Fruit fly (Drosophila melanogaster): Measurements from ENCODE around the gene CG6028.

The CG6028 gene

dm6 chr3R:22003508-22003907 lies 21.8 kb downstream of the CG6028 start:
- TF ChIP-seq CTCF (optimal IDR thresholded peaks at IDR 0.05) (no peak), CG8478 (optimal IDR thresholded peaks at IDR 0.05) (no peak)

dm6 chr3R:21999641-22000040 lies 25.7 kb downstream of the CG6028 start:
- TF ChIP-seq CG8478 (optimal IDR thresholded peaks at IDR 0.05) (no peak), CTCF (optimal IDR thresholded peaks at IDR 0.05) (no peak)

- TF ChIP-seq CTCF (optimal IDR thresholded peaks at IDR 0.05) (no peak), CG8478 (optimal IDR thresholded peaks at IDR 0.05) (no peak)
Measured at dm6 chr3R:21998877-21999276, 26.4 kb downstream of the CG6028 start.

dm6 chr3R:21992909-21993308 lies 32.4 kb downstream of the CG6028 start:
- TF ChIP-seq CG8478 (optimal IDR thresholded peaks at IDR 0.05) = no peak
- no peak for TF ChIP-seq CTCF (optimal IDR thresholded peaks at IDR 0.05)

dm6 chr3R:21991603-21992002 lies 33.7 kb downstream of the CG6028 start:
- TF ChIP-seq CTCF (optimal IDR thresholded peaks at IDR 0.05) (no peak), CG8478 (optimal IDR thresholded peaks at IDR 0.05) (no peak)

dm6 chr3R:21989770-21990169 lies 35.5 kb downstream of the CG6028 start:
- TF ChIP-seq CG8478 (optimal IDR thresholded peaks at IDR 0.05) (no peak), CTCF (optimal IDR thresholded peaks at IDR 0.05) (no peak)

- TF ChIP-seq CG8478 (optimal IDR thresholded peaks at IDR 0.05) (no peak), CTCF (optimal IDR thresholded peaks at IDR 0.05) (no peak)
Measured at dm6 chr3R:21987546-21987945, 37.8 kb downstream of the CG6028 start.

dm6 chr3R:21979386-21979785 lies 45.9 kb downstream of the CG6028 start:
- TF ChIP-seq CTCF (optimal IDR thresholded peaks at IDR 0.05) = no peak
- no peak for TF ChIP-seq CG8478 (optimal IDR thresholded peaks at IDR 0.05)

- TF ChIP-seq CG8478 (optimal IDR thresholded peaks at IDR 0.05) (no peak), CTCF (optimal IDR thresholded peaks at IDR 0.05) (no peak)
Measured at dm6 chr3R:21977784-21978183, 47.5 kb downstream of the CG6028 start.

- TF ChIP-seq CTCF (optimal IDR thresholded peaks at IDR 0.05) (no peak), CG8478 (optimal IDR thresholded peaks at IDR 0.05) (no peak)
Measured at dm6 chr3R:21976954-21977353, 48.4 kb downstream of the CG6028 start.

- TF ChIP-seq CG8478 (optimal IDR thresholded peaks at IDR 0.05) = no peak
Measured at dm6 chr3R:21976355-21976858, 48.9 kb downstream of the CG6028 start.
